Worm (Caenorhabditis elegans) whole organism, early embryonic: Measurements from ENCODE around the gene C16D9.9.

ENCODE experiments used
- B0310.2 ChIP-seq: sonication (generic microtip); optimal IDR thresholded peaks from 2 replicates; lab custom pipeline; 2016; ENCODE audit warnings: mild to moderate bottlenecking, missing genetic modification characterization, missing compliant biosample characterization
- F13C5.2 ChIP-seq: sonication (generic microtip); optimal IDR thresholded peaks from 2 replicates; lab custom pipeline; 2017; ENCODE audit warnings: mild to moderate bottlenecking, missing genetic modification characterization, inconsistent platforms, missing compliant biosample characterization
- ceh-36 ChIP-seq: sonication (generic microtip); optimal IDR thresholded peaks from 2 replicates; lab custom pipeline; 2016; ENCODE audit warnings: missing genetic modification characterization, inconsistent platforms, missing compliant biosample characterization
- hmbx-1 ChIP-seq: sonication (generic microtip); optimal IDR thresholded peaks from 2 replicates; lab custom pipeline; 2016; ENCODE audit warnings: mild to moderate bottlenecking, missing genetic modification characterization, missing compliant biosample characterization
- hmg-4 ChIP-seq: fragments of 200-800 bp; sonication (Bioruptor generic); optimal IDR thresholded peaks from 2 replicates; lab custom pipeline; 2018; ENCODE audit warnings: mild to moderate bottlenecking, missing genetic modification characterization, missing compliant biosample characterization
- pes-1 ChIP-seq: fragments of 200-800 bp; sonication (Bioruptor generic); IDR thresholded peaks from 2 replicates; pipeline ENCODE4 v1.3.6; 2022; ENCODE audit warnings: missing genetic modification reagents, missing genetic modification characterization, missing compliant biosample characterization

ce11 chrV:8221083-8221538, 42.9 kb upstream of the C16D9.9 start, which contains the start of the genes cogc-6 and air-1:
- no peak for TF ChIP-seq pes-1
- TF ChIP-seq hmbx-1 (tag; lab: Kevin White, UChicago), result no peak
- no peak for TF ChIP-seq B0310.2
- no peak for TF ChIP-seq hmg-4 (GFP tag; lab: Kevin White, UChicago)
- TF ChIP-seq F13C5.2, result no peak
- TF ChIP-seq ceh-36 (tag; lab: Kevin White, UChicago), result no peak
